Fruit fly (Drosophila melanogaster) whole organism, pupa: ENCODE data around the gene CG34435.

Source experiments
- CG14655 ChIP-seq: fragments of 200-800 bp; sonication (Bioruptor generic); optimal IDR thresholded peaks from 3 replicates; lab custom pipeline; 2017; ENCODE audit warnings: mild to moderate bottlenecking, missing biosample characterization, missing genetic modification reagents, missing genetic modification characterization
- CG34367 ChIP-seq: fragments of 200-800 bp; sonication (Bioruptor generic); optimal IDR thresholded peaks from 2 replicates; lab custom pipeline; 2018; ENCODE audit warnings: missing biosample characterization, mild to moderate bottlenecking, missing genetic modification characterization
- CG4496 ChIP-seq: fragments of 200-800 bp; sonication (Bioruptor generic); IDR thresholded peaks from 3 replicates; pipeline ENCODE4 v1.3.6; 2022; ENCODE audit warnings: missing biosample characterization, missing genetic modification characterization

DNA sequence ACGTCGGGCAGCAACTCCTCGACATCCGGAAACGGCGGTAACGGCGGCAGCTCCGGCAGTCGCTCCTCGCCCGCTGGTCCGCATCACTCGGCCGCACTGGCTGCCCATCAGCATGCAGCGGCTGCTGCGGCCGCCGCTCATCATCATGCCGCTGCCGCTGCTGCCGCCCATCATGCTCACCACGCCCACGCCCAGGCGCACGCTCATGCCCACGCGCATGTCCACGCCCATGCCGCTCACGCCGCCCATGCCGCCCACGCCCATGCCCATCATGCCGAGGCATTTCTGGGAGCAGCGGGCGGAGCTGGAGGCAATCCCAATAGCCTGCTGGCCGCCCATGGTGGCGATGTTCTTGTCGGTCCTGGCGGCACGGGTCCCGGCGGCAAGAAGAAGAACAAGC is 7.9 kb downstream of the CG34435 start:
- no peak for TF ChIP-seq CG4496 (GFP tag; lab: Robert Waterston, UW)
- no peak for TF ChIP-seq CG14655
- TF ChIP-seq CG34367 (tag; lab: Kevin White, UChicago) = no peak
